Worm (Caenorhabditis elegans) whole organism, young adult: ENCODE data around the gene dao-6.
A peak's percentile ranks its signal among the peaks of the same experiment; 100 is the strongest.

Experiments used
- B0336.3 ChIP-seq: fragments of 200-800 bp; sonication (Bioruptor generic); IDR thresholded peaks from 2 replicates; pipeline ENCODE4 v1.3.6; 2022; ENCODE audit warnings: missing genetic modification characterization, missing compliant biosample characterization
- C06A6.2 ChIP-seq: fragments of 200-800 bp; sonication (Bioruptor generic); conservative IDR thresholded peaks from 2 replicates; pipeline ENCODE4 v1.3.6; 2022; ENCODE audit warnings: missing genetic modification characterization, missing compliant biosample characterization
- D2030.7 ChIP-seq: fragments of 200-800 bp; sonication (Bioruptor generic); IDR thresholded peaks from 2 replicates; pipeline ENCODE4 v1.3.6; 2022; ENCODE audit warnings: missing genetic modification reagents, missing genetic modification characterization, missing compliant biosample characterization
- F10E7.11 ChIP-seq: sonication (generic microtip); optimal IDR thresholded peaks from 2 replicates; lab custom pipeline; 2017; ENCODE audit warnings: mild to moderate bottlenecking, missing genetic modification characterization, moderate library complexity, missing compliant biosample characterization
- F33H1.4 ChIP-seq: fragments of 200-800 bp; sonication (Bioruptor generic); IDR thresholded peaks from 2 replicates; pipeline ENCODE4 v1.3.6; 2022; ENCODE audit warnings: missing genetic modification reagents, missing genetic modification characterization, missing compliant biosample characterization
- F37B4.10 ChIP-seq: fragments of 200-800 bp; sonication (Bioruptor generic); IDR thresholded peaks from 2 replicates; pipeline ENCODE4 v1.3.6; 2022; ENCODE audit warnings: missing genetic modification characterization, missing compliant biosample characterization
- F52B5.7 ChIP-seq: sonication (generic microtip); optimal IDR thresholded peaks from 2 replicates; lab custom pipeline; 2016; ENCODE audit warnings: mild to moderate bottlenecking, missing genetic modification characterization, missing compliant biosample characterization
- Y79H2A.3 ChIP-seq: fragments of 200-800 bp; sonication (Bioruptor generic); conservative IDR thresholded peaks from 2 replicates; pipeline ENCODE4 v1.3.6; 2022; ENCODE audit warnings: missing genetic modification reagents, missing genetic modification characterization, missing compliant biosample characterization
- aptf-2 ChIP-seq: fragments of 200-800 bp; sonication (Bioruptor generic); conservative IDR thresholded peaks from 2 replicates; pipeline ENCODE4 v1.3.6; 2022; ENCODE audit warnings: missing genetic modification reagents, missing genetic modification characterization, missing compliant biosample characterization
- atf-7 ChIP-seq: sonication (generic microtip); optimal IDR thresholded peaks from 2 replicates; lab custom pipeline; 2017; ENCODE audit warnings: mild to moderate bottlenecking, missing genetic modification characterization, missing compliant biosample characterization
- athp-1 ChIP-seq: sonication (generic microtip); optimal IDR thresholded peaks from 2 replicates; lab custom pipeline; 2017; ENCODE audit warnings: mild to moderate bottlenecking, missing genetic modification characterization, missing compliant biosample characterization
- bed-2 ChIP-seq: fragments of 200-800 bp; sonication (Bioruptor generic); IDR thresholded peaks from 2 replicates; pipeline ENCODE4 v1.3.6; 2022; ENCODE audit warnings: missing genetic modification reagents, missing genetic modification characterization, missing compliant biosample characterization
- ccch-3 ChIP-seq: fragments of 200-800 bp; sonication (Bioruptor generic); optimal IDR thresholded peaks from 2 replicates; lab custom pipeline; 2018; ENCODE audit warnings: mild to moderate bottlenecking, missing genetic modification characterization, missing compliant biosample characterization
- ceh-100 ChIP-seq: fragments of 200-800 bp; sonication (Bioruptor generic); IDR thresholded peaks from 2 replicates; pipeline ENCODE4 v1.3.6; 2022; ENCODE audit warnings: missing genetic modification reagents, missing genetic modification characterization, missing compliant biosample characterization
- ceh-27 ChIP-seq: fragments of 200-800 bp; sonication (Bioruptor generic); optimal IDR thresholded peaks from 2 replicates; lab custom pipeline; 2018; ENCODE audit warnings: mild to moderate bottlenecking, missing genetic modification characterization, moderate library complexity, missing compliant biosample characterization
- ceh-58 ChIP-seq: fragments of 200-800 bp; sonication (Bioruptor generic); IDR thresholded peaks from 2 replicates; pipeline ENCODE4 v1.3.6; 2022; ENCODE audit warnings: missing genetic modification characterization, missing compliant biosample characterization
- chd-7 ChIP-seq: sonication (generic microtip); optimal IDR thresholded peaks from 2 replicates; lab custom pipeline; 2016; ENCODE audit warnings: mild to moderate bottlenecking, missing genetic modification characterization, moderate library complexity, missing compliant biosample characterization
- dpl-1 ChIP-seq: fragments of 150-350 bp; optimal IDR thresholded peaks from 2 replicates; lab custom pipeline; 2014; ENCODE audit warnings: missing biosample characterization, missing genetic modification reagents, missing genetic modification characterization
- efl-1 ChIP-seq: fragments of 150-350 bp; optimal IDR thresholded peaks from 2 replicates; lab custom pipeline; 2014; ENCODE audit warnings: missing biosample characterization, missing genetic modification reagents, missing genetic modification characterization
- egrh-3 ChIP-seq: fragments of 200-800 bp; sonication (Bioruptor generic); IDR thresholded peaks from 2 replicates; pipeline ENCODE4 v1.3.6; 2022; ENCODE audit warnings: missing genetic modification reagents, missing genetic modification characterization, missing compliant biosample characterization
- ekl-4 ChIP-seq: fragments of 200-800 bp; sonication (Bioruptor generic); IDR thresholded peaks from 2 replicates; pipeline ENCODE4 v1.3.6; 2022; ENCODE audit warnings: missing genetic modification reagents, missing genetic modification characterization, missing compliant biosample characterization
- him-1 ChIP-seq: sonication (generic microtip); optimal IDR thresholded peaks from 2 replicates; lab custom pipeline; 2016; ENCODE audit warnings: missing genotype, missing genetic modification reagents, missing genetic modification characterization, missing compliant biosample characterization
- hmg-1.2 ChIP-seq: fragments of 200-800 bp; sonication (Bioruptor generic); IDR thresholded peaks from 2 replicates; pipeline ENCODE4 v1.3.6; 2022; ENCODE audit warnings: missing genetic modification reagents, missing genetic modification characterization, missing compliant biosample characterization
- lin-40 ChIP-seq: sonication (generic microtip); optimal IDR thresholded peaks from 2 replicates; lab custom pipeline; 2016; ENCODE audit warnings: missing genetic modification characterization, mild to moderate bottlenecking, missing compliant biosample characterization, missing genotype, missing genetic modification reagents
- lsl-1 ChIP-seq: fragments of 200-800 bp; sonication (Bioruptor generic); optimal IDR thresholded peaks from 2 replicates; lab custom pipeline; 2018; ENCODE audit warnings: mild to moderate bottlenecking, missing genetic modification characterization, moderate library complexity, missing compliant biosample characterization
- mcd-1 ChIP-seq: fragments of 200-800 bp; sonication (Bioruptor generic); IDR thresholded peaks from 2 replicates; pipeline ENCODE4 v1.3.6; 2022; ENCODE audit warnings: missing genetic modification reagents, missing genetic modification characterization, missing compliant biosample characterization
- mes-4 ChIP-seq: sonication (generic microtip); optimal IDR thresholded peaks from 2 replicates; lab custom pipeline; 2016; ENCODE audit warnings: missing genotype, missing genetic modification characterization, missing compliant biosample characterization
- nhr-27 ChIP-seq: fragments of 200-800 bp; sonication (Bioruptor generic); optimal IDR thresholded peaks from 2 replicates; lab custom pipeline; 2018; ENCODE audit warnings: mild to moderate bottlenecking, missing genetic modification characterization, moderate library complexity, missing compliant biosample characterization
- pbrm-1 ChIP-seq: fragments of 200-800 bp; sonication (Bioruptor generic); IDR thresholded peaks from 2 replicates; pipeline ENCODE4 v1.3.6; 2022; ENCODE audit warnings: missing genetic modification reagents, missing genetic modification characterization, missing compliant biosample characterization
- rec-8 ChIP-seq, 2 experiments: sonication (generic microtip); optimal IDR thresholded peaks; 2 replicates each; lab custom pipeline; 2016; ENCODE audit warnings: mild to moderate bottlenecking in 2 of 2, missing genetic modification characterization in 2 of 2, missing genetic modification reagents in 2 of 2, missing genotype in 2 of 2, missing biosample characterization in 1 of 2, missing compliant biosample characterization in 1 of 2, moderate library complexity in 1 of 2
- snpc-1.3 ChIP-seq: sonication (generic microtip); optimal IDR thresholded peaks from 2 replicates; lab custom pipeline; 2017; ENCODE audit warnings: missing genetic modification characterization, mild to moderate bottlenecking, missing compliant biosample characterization, antibody characterized with exemption, moderate library complexity, missing genotype, missing genetic modification reagents; ENCODE audit not compliant: insufficient read depth
- snpc-4 ChIP-seq, 5 experiments: fragments of 150-350 bp in 1 of 5; sonication (generic microtip) in 4 of 5; optimal IDR thresholded peaks; 2 replicates each; lab custom pipeline; 2014 to 2018; ENCODE audit warnings: missing genetic modification characterization in 5 of 5, missing biosample characterization in 3 of 5, antibody characterized with exemption in 2 of 5, mild to moderate bottlenecking in 2 of 5, missing compliant biosample characterization in 2 of 5, missing genotype in 2 of 5, moderate library complexity in 2 of 5, missing genetic modification reagents in 1 of 5
- tbp1 ChIP-seq: fragments of 200-800 bp; sonication (Bioruptor generic); optimal IDR thresholded peaks from 2 replicates; lab custom pipeline; 2018; ENCODE audit warnings: mild to moderate bottlenecking, missing genetic modification characterization, missing compliant biosample characterization

The dao-6 gene

ce11 chrIII:9745333-9745897 is 9.4 kb upstream of the dao-6 start (continued):
- no peak for TF ChIP-seq chd-7
- TF ChIP-seq mes-4 = no peak
- TF ChIP-seq ceh-27 (GFP tag; lab: Kevin White, UChicago) = no peak
- 0 out of 2 replicates have a peak, but pooled peaks have one; percentile 17 for TF ChIP-seq mcd-1 (GFP tag; lab: Robert Waterston, UW)
- TF ChIP-seq ceh-100 (GFP tag; lab: Robert Waterston, UW) = 0 out of 2 replicates have a peak, but pooled peaks have one; percentile 11
- TF ChIP-seq tbp1 (GFP tag; lab: Kevin White, UChicago) = peak; percentile 3
- TF ChIP-seq ccch-3 (GFP tag; lab: Kevin White, UChicago) = no peak
- no peak for TF ChIP-seq bed-2 (GFP tag; lab: Robert Waterston, UW)
- no peak for TF ChIP-seq aptf-2 (GFP tag; lab: Robert Waterston, UW)
- TF ChIP-seq F37B4.10 (GFP tag; lab: Robert Waterston, UW) = no peak
- TF ChIP-seq snpc-4 (GFP tag; optimal IDR thresholded peaks at IDR 0.05; lab: Kevin White, UChicago) = no peak
- no peak for TF ChIP-seq snpc-4 (tag; optimal IDR thresholded peaks at IDR 0.05; lab: Kevin White, UChicago)
- peak; percentile 11; the same call in 1 of the 2 replicates for TF ChIP-seq hmg-1.2 (GFP tag; lab: Robert Waterston, UW)
- no peak for TF ChIP-seq nhr-27 (tag; lab: Kevin White, UChicago)
- TF ChIP-seq pbrm-1 (GFP tag; lab: Robert Waterston, UW) = no peak
- no peak for TF ChIP-seq C06A6.2
- peak; percentile 70 for TF ChIP-seq B0336.3
- TF ChIP-seq efl-1 (GFP tag; lab: Kevin White, UChicago) = no peak
- TF ChIP-seq him-1 (tag; lab: Kevin White, UChicago) = no peak
- no peak for TF ChIP-seq rec-8 (tag; optimal IDR thresholded peaks at IDR 0.05; lab: Kevin White, UChicago)
- TF ChIP-seq ceh-58 (GFP tag; lab: Robert Waterston, UW) = 0 out of 2 replicates have a peak, but pooled peaks have one; percentile 3
- TF ChIP-seq atf-7 (tag; lab: Kevin White, UChicago) = no peak
- no peak for TF ChIP-seq athp-1 (tag; lab: Kevin White, UChicago)
- no peak for TF ChIP-seq snpc-1.3 (tag; lab: Kevin White, UChicago)
- TF ChIP-seq F10E7.11 (tag; lab: Kevin White, UChicago) = no peak

- no peak for TF ChIP-seq F52B5.7 (tag; lab: Kevin White, UChicago)
- TF ChIP-seq lsl-1 (GFP tag; lab: Kevin White, UChicago) = no peak
- TF ChIP-seq dpl-1 (GFP tag; lab: Kevin White, UChicago) = no peak
- TF ChIP-seq Y79H2A.3 = no peak
- TF ChIP-seq ekl-4 (GFP tag; lab: Robert Waterston, UW) = no peak
- TF ChIP-seq lin-40 (tag; lab: Kevin White, UChicago) = no peak
- no peak for TF ChIP-seq tbp1 (GFP tag; lab: Kevin White, UChicago)
- TF ChIP-seq, all 124 proteins: peak for 0
These were observed 8.5 kb upstream of the dao-6 start for ce11 chrIII:9744525-9744924.

- no peak for TF ChIP-seq ekl-4 (GFP tag; lab: Robert Waterston, UW)
- TF ChIP-seq ceh-100 (GFP tag; lab: Robert Waterston, UW) = no peak
- no peak for TF ChIP-seq F33H1.4 (GFP tag; lab: Robert Waterston, UW)
- TF ChIP-seq D2030.7 (GFP tag; lab: Robert Waterston, UW) = no peak
- TF ChIP-seq athp-1 (tag; lab: Kevin White, UChicago) = no peak
- TF ChIP-seq egrh-3 = no peak
- TF ChIP-seq F10E7.11 (tag; lab: Kevin White, UChicago) = no peak
These were observed 7.2 kb upstream of the dao-6 start, which contains the start of gene T05G5.1 for ce11 chrIII:9743239-9743638. Gene T05G5.1 (minus strand): TSS chrIII:9743339.
